Worm (Caenorhabditis elegans) whole organism, L3 larva: Measurements from ENCODE around the gene srh-104.

Source experiments
- R02D3.7 ChIP-seq: fragments of 150-350 bp; optimal IDR thresholded peaks from 2 replicates; lab custom pipeline; 2014; ENCODE audit warnings: missing biosample characterization, missing genetic modification characterization
- ZK546.5 ChIP-seq: sonication (generic microtip); optimal IDR thresholded peaks from 2 replicates; lab custom pipeline; 2017; ENCODE audit warnings: missing biosample characterization, missing genetic modification characterization
- ceh-28 ChIP-seq: fragments of 150-350 bp; optimal IDR thresholded peaks from 2 replicates; lab custom pipeline; 2014; ENCODE audit warnings: missing biosample characterization, missing genetic modification reagents, missing genetic modification characterization
- daf-12 ChIP-seq: fragments of 150-350 bp; optimal IDR thresholded peaks from 2 replicates; lab custom pipeline; 2014; ENCODE audit warnings: missing biosample characterization, missing genetic modification reagents, missing genetic modification characterization
- egl-27 ChIP-seq: sonication (generic microtip); optimal IDR thresholded peaks from 4 replicates; lab custom pipeline; 2017; ENCODE audit warnings: missing biosample characterization, missing genetic modification reagents, missing genetic modification characterization
- elt-1 ChIP-seq: fragments of 150-350 bp; optimal IDR thresholded peaks from 2 replicates; lab custom pipeline; 2014; ENCODE audit warnings: missing biosample characterization, missing genetic modification characterization
- elt-2 ChIP-seq: sonication (generic microtip); optimal IDR thresholded peaks from 2 replicates; lab custom pipeline; 2016; ENCODE audit warnings: missing genetic modification reagents, mild to moderate bottlenecking, missing genetic modification characterization, missing compliant biosample characterization
- elt-3 ChIP-seq, 3 experiments: fragments of 150-350 bp in 1 of 3; sonication (generic microtip) in 2 of 3; optimal IDR thresholded peaks; 2 replicates in 2 of 3; 4 replicates in 1 of 3; lab custom pipeline; 2014 to 2017; ENCODE audit warnings: missing biosample characterization in 3 of 3, missing genetic modification characterization in 3 of 3
- eor-1 ChIP-seq, 2 experiments: fragments of 150-350 bp; optimal IDR thresholded peaks; 2 replicates each; lab custom pipeline; 2014 to 2018; ENCODE audit warnings: missing biosample characterization in 2 of 2, missing genetic modification characterization in 2 of 2
- fkh-10 ChIP-seq: sonication (generic microtip); optimal IDR thresholded peaks from 2 replicates; lab custom pipeline; 2017; ENCODE audit warnings: missing biosample characterization, missing genetic modification reagents, missing genetic modification characterization
- fkh-2 ChIP-seq: fragments of 150-350 bp; optimal IDR thresholded peaks from 2 replicates; lab custom pipeline; 2014; ENCODE audit warnings: missing biosample characterization, missing genetic modification reagents, missing genetic modification characterization
- fos-1 ChIP-seq: fragments of 150-350 bp; optimal IDR thresholded peaks from 2 replicates; lab custom pipeline; 2014; ENCODE audit warnings: missing biosample characterization, missing genetic modification characterization
- lin-15B ChIP-seq: fragments of 150-350 bp; optimal IDR thresholded peaks from 2 replicates; lab custom pipeline; 2014; ENCODE audit warnings: missing biosample characterization, missing genetic modification characterization
- lin-39 ChIP-seq: fragments of 150-350 bp; optimal IDR thresholded peaks from 2 replicates; lab custom pipeline; 2018; ENCODE audit warnings: missing biosample characterization, missing genetic modification reagents, missing genetic modification characterization
- lsy-12 ChIP-seq: sonication (generic microtip); optimal IDR thresholded peaks from 2 replicates; lab custom pipeline; 2016; ENCODE audit warnings: mild to moderate bottlenecking, missing genetic modification characterization, missing compliant biosample characterization
- mdl-1 ChIP-seq: fragments of 150-350 bp; optimal IDR thresholded peaks from 2 replicates; lab custom pipeline; 2014; ENCODE audit warnings: missing biosample characterization, missing genetic modification characterization
- nhr-11 ChIP-seq: fragments of 150-350 bp; optimal IDR thresholded peaks from 2 replicates; lab custom pipeline; 2014; ENCODE audit warnings: missing biosample characterization, missing genetic modification characterization
- nhr-12 ChIP-seq: fragments of 150-350 bp; optimal IDR thresholded peaks from 2 replicates; lab custom pipeline; 2014; ENCODE audit warnings: missing biosample characterization, missing genetic modification characterization
- nhr-237 ChIP-seq: fragments of 150-350 bp; optimal IDR thresholded peaks from 2 replicates; lab custom pipeline; 2014; ENCODE audit warnings: missing biosample characterization, missing genetic modification characterization
- nhr-25 ChIP-seq: sonication (generic microtip); optimal IDR thresholded peaks from 2 replicates; lab custom pipeline; 2017; ENCODE audit warnings: missing biosample characterization, missing genetic modification characterization
- nhr-28 ChIP-seq: fragments of 150-350 bp; optimal IDR thresholded peaks from 2 replicates; lab custom pipeline; 2014; ENCODE audit warnings: missing biosample characterization, missing genetic modification characterization
- nhr-43 ChIP-seq: sonication (generic microtip); optimal IDR thresholded peaks from 2 replicates; lab custom pipeline; 2016; ENCODE audit warnings: mild to moderate bottlenecking, missing genetic modification characterization, missing compliant biosample characterization; ENCODE audit not compliant: poor library complexity, severe bottlenecking
- pha-4 ChIP-seq: fragments of 150-350 bp; optimal IDR thresholded peaks from 2 replicates; lab custom pipeline; 2014; ENCODE audit warnings: missing biosample characterization, missing genetic modification reagents, missing genetic modification characterization
- pqm-1 ChIP-seq: fragments of 150-350 bp; optimal IDR thresholded peaks from 2 replicates; lab custom pipeline; 2017; ENCODE audit warnings: missing biosample characterization, missing genetic modification characterization, inconsistent platforms
- sea-2 ChIP-seq: fragments of 150-350 bp; sonication (generic microtip); optimal IDR thresholded peaks from 4 replicates; lab custom pipeline; 2014; ENCODE audit warnings: missing biosample characterization, missing genetic modification reagents, missing genetic modification characterization
- skn-1 ChIP-seq: fragments of 150-350 bp; optimal IDR thresholded peaks from 2 replicates; lab custom pipeline; 2014; ENCODE audit warnings: missing biosample characterization, missing genetic modification characterization
- tbx-2 ChIP-seq: sonication (generic microtip); optimal IDR thresholded peaks from 2 replicates; lab custom pipeline; 2016; ENCODE audit warnings: mild to moderate bottlenecking, missing genetic modification characterization, missing compliant biosample characterization
- unc-39 ChIP-seq: sonication (generic microtip); optimal IDR thresholded peaks from 4 replicates; lab custom pipeline; 2017; ENCODE audit warnings: missing biosample characterization, missing genetic modification characterization
- unc-62 ChIP-seq: fragments of 150-350 bp; sonication (generic microtip); optimal IDR thresholded peaks from 4 replicates; lab custom pipeline; 2014; ENCODE audit warnings: missing biosample characterization, missing genetic modification reagents, missing genetic modification characterization
- zag-1 ChIP-seq: fragments of 150-350 bp; optimal IDR thresholded peaks from 2 replicates; lab custom pipeline; 2014; ENCODE audit warnings: missing biosample characterization, missing genetic modification characterization
- ztf-11 ChIP-seq: fragments of 150-350 bp; optimal IDR thresholded peaks from 2 replicates; lab custom pipeline; 2014; ENCODE audit warnings: missing biosample characterization, missing genetic modification characterization
- ztf-4 ChIP-seq: fragments of 150-350 bp; optimal IDR thresholded peaks from 2 replicates; lab custom pipeline; 2014; ENCODE audit warnings: missing biosample characterization, missing genetic modification characterization

The srh-104 gene

DNA sequence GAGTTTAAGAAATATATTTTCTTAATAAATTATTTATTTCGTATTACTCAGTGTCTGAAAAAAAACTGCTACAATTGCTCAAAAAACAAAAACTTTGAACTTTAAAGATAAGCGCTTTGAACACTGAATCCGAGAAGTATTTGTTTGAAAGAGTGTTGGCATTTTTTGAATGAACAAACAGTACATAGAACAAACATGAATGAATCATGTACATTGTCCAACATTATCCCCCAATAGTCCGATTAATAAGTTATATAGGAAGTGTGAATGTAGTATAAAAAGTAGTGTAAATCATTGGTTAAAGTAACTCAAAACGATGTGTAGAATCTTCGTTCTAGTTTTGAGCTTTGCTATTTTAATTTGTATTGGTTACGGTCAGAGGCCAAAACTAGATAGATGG is 42.2 kb downstream of the srh-104 start, which contains the start of gene F11A5.17:
Gene F11A5.17, plus strand, starts transcription at position 301 of the 400 bp plus-strand sequence.
- TF ChIP-seq mdl-1 (tag; lab: Kevin White, UChicago): no peak
- no peak for TF ChIP-seq R02D3.7 (tag; lab: Kevin White, UChicago)
- TF ChIP-seq unc-62 (GFP tag; lab: Kevin White, UChicago): no peak
- no peak for TF ChIP-seq elt-2 (tag; lab: Kevin White, UChicago)
- TF ChIP-seq lsy-12 (tag; lab: Kevin White, UChicago): no peak
- TF ChIP-seq lin-15B: no peak
- TF ChIP-seq ztf-4 (tag; lab: Kevin White, UChicago): no peak
- no peak for TF ChIP-seq nhr-43
- no peak for TF ChIP-seq zag-1 (tag; lab: Kevin White, UChicago)
- TF ChIP-seq fkh-2: no peak
- no peak for TF ChIP-seq pqm-1

DNA sequence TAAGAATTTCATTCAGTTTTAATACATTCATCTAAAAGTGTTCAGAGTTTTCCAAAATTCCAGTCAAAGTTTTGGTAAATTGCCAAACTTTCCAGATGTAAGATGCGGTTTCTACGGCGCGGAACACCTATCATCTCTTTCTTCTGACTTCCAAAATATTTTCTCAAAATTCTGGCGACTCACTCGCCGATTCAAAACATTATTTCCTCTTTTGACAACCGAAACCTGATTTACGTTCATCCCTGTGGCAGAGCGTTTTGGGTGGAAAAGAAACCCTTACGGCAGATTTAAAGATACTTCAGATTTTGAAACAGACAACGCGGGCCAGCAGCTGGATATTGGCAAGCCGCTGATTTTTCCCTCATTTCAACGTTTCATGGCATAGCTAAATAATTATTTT is 46.0 kb downstream of the srh-104 start, which contains the start of gene F11A5.5:
Gene F11A5.5, plus strand, starts transcription at position 301 of the 400 bp plus-strand sequence.
- TF ChIP-seq fkh-2: no peak

DNA sequence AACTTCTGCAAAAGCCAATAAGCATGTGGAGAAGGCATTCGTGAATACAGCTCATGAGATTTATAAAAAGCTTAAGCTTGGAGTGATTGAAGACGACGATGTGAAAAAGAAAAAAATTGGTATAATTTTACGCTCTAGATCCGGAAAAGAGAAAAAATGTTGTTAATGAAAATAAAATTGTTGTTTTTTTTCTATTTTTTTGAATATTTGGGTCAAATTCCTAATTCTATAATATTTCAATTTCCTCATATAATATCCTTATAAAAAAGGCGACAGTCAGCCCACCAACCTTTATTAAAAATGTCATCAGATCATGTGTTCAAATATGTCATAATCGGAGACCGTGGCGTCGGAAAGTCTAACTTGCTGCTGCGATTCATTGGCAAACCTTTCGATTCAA is 48.6 kb downstream of the srh-104 start, which contains the start of gene rabr-3:
Gene rabr-3, plus strand, starts transcription at position 301 of the 400 bp plus-strand sequence.
- TF ChIP-seq egl-27 (tag; lab: Kevin White, UChicago) (no peak), elt-1 (tag; lab: Kevin White, UChicago) (no peak), daf-12 (tag; lab: Kevin White, UChicago) (no peak), R02D3.7 (tag; lab: Kevin White, UChicago) (no peak), nhr-25 (tag; lab: Kevin White, UChicago) (no peak), ZK546.5 (tag; lab: Kevin White, UChicago) (no peak), skn-1 (tag; lab: Kevin White, UChicago) (no peak), unc-62 (GFP tag; lab: Kevin White, UChicago) (no peak), ceh-28 (tag; lab: Kevin White, UChicago) (no peak), sea-2 (GFP tag; lab: Kevin White, UChicago) (no peak), pha-4 (tag; lab: Kevin White, UChicago) (no peak), nhr-237 (tag; lab: Kevin White, UChicago) (no peak), nhr-12 (tag; lab: Kevin White, UChicago) (no peak), tbx-2 (tag; lab: Kevin White, UChicago) (no peak), unc-39 (tag; lab: Kevin White, UChicago) (no peak), fkh-2 (no peak), fkh-10 (GFP tag; lab: Kevin White, UChicago) (no peak), zag-1 (tag; lab: Kevin White, UChicago) (no peak), nhr-11 (no peak), elt-3 (tag; optimal IDR thresholded peaks at IDR 0.05; lab: Kevin White, UChicago) (no peak)

DNA sequence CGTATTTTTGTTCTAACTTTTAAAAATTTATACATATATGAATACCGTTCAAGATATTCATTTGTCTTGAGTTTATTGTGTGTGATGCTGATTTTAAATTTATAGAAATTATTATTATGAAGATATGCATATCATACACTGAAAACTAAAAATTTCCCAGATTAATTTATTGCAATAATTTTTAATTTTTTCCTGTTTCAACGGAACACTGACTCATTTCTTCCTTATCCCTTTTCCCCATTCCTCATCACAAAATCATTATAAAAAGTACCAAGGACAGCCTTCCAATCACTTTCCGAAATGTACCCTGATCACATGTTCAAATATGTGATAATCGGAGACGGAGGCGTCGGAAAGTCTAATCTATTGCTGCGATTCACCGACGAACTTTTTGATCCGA is 49.3 kb downstream of the srh-104 start, which contains the start of gene rabr-4:
Gene rabr-4, plus strand, starts transcription at position 301 of the 400 bp plus-strand sequence.
- TF ChIP-seq elt-3 (tag; optimal IDR thresholded peaks at IDR 0.05; lab: Kevin White, UChicago): no peak
- TF ChIP-seq R02D3.7 (tag; lab: Kevin White, UChicago): no peak
- TF ChIP-seq lin-39 (tag; lab: Kevin White, UChicago): no peak
- no peak for TF ChIP-seq mdl-1 (tag; lab: Kevin White, UChicago)
- TF ChIP-seq nhr-28 (tag; lab: Kevin White, UChicago): no peak
- TF ChIP-seq ztf-4 (tag; lab: Kevin White, UChicago): no peak
- no peak for TF ChIP-seq nhr-25 (tag; lab: Kevin White, UChicago)
- TF ChIP-seq eor-1 (tag; optimal IDR thresholded peaks at IDR 0.05; lab: Kevin White, UChicago): no peak
- TF ChIP-seq ztf-11 (tag; lab: Kevin White, UChicago): no peak
- no peak for TF ChIP-seq lin-15B
- TF ChIP-seq fkh-10 (GFP tag; lab: Kevin White, UChicago): no peak
- no peak for TF ChIP-seq fos-1 (tag; lab: Kevin White, UChicago)
- no peak for TF ChIP-seq tbx-2 (tag; lab: Kevin White, UChicago)
- no peak for TF ChIP-seq skn-1 (tag; lab: Kevin White, UChicago)
